Fruit fly (Drosophila melanogaster) whole organism, embryonic: ENCODE data around the gene CG9107.
A peak's percentile ranks its signal among the peaks of the same experiment; 100 is the strongest.

Experiments used
- Atf3 ChIP-seq: fragments of 200-800 bp; sonication (Bioruptor generic); optimal IDR thresholded peaks from 3 replicates; lab custom pipeline; 2016; ENCODE audit warnings: missing biosample characterization, missing genetic modification characterization
- Bdp1 ChIP-seq: fragments of 200-800 bp; sonication (Bioruptor generic); optimal IDR thresholded peaks from 3 replicates; lab custom pipeline; 2016; ENCODE audit warnings: missing biosample characterization, missing genetic modification characterization
- CG11398 ChIP-seq: fragments of 200-800 bp; sonication (Bioruptor generic); optimal IDR thresholded peaks from 2 replicates; lab custom pipeline; 2016; ENCODE audit warnings: missing biosample characterization, missing genetic modification characterization
- CG11696 ChIP-seq: fragments of 200-800 bp; sonication (Bioruptor generic); IDR thresholded peaks from 2 replicates; pipeline ENCODE4 v1.3.6; 2022; ENCODE audit warnings: missing biosample characterization, missing genetic modification characterization
- CG12104 ChIP-seq: fragments of 200-800 bp; sonication (Bioruptor generic); optimal IDR thresholded peaks from 3 replicates; lab custom pipeline; 2016; ENCODE audit warnings: missing biosample characterization, missing genetic modification characterization
- CG12155 ChIP-seq: fragments of 200-800 bp; sonication (Bioruptor generic); optimal IDR thresholded peaks from 3 replicates; lab custom pipeline; 2016; ENCODE audit warnings: missing biosample characterization, missing genetic modification characterization
- CG14441 ChIP-seq: fragments of 200-800 bp; sonication (Bioruptor generic); IDR thresholded peaks from 2 replicates; pipeline ENCODE4 v1.3.6; 2022; ENCODE audit warnings: missing biosample characterization, missing genetic modification characterization
- CG14965 ChIP-seq: fragments of 200-800 bp; sonication (Bioruptor generic); optimal IDR thresholded peaks from 2 replicates; lab custom pipeline; 2016; ENCODE audit warnings: missing biosample characterization, missing genetic modification characterization, borderline replicate concordance
- CG1647 ChIP-seq: fragments of 200-800 bp; sonication (Bioruptor generic); optimal IDR thresholded peaks from 3 replicates; lab custom pipeline; 2016; ENCODE audit warnings: missing biosample characterization, missing genetic modification characterization
- CG17328 ChIP-seq: fragments of 200-800 bp; sonication (Bioruptor generic); IDR thresholded peaks from 2 replicates; pipeline ENCODE4 v1.3.6; 2022; ENCODE audit warnings: missing biosample characterization, missing genetic modification characterization
- CG17802 ChIP-seq: fragments of 200-800 bp; sonication (Bioruptor generic); optimal IDR thresholded peaks from 2 replicates; lab custom pipeline; 2018; ENCODE audit warnings: missing biosample characterization, mild to moderate bottlenecking, missing genetic modification characterization, moderate library complexity
- CG2120 ChIP-seq: fragments of 200-800 bp; sonication (Bioruptor generic); optimal IDR thresholded peaks from 3 replicates; lab custom pipeline; 2016; ENCODE audit warnings: missing biosample characterization, missing genetic modification characterization
- CG32532 ChIP-seq: fragments of 200-800 bp; sonication (Bioruptor generic); IDR thresholded peaks from 2 replicates; pipeline ENCODE4 v1.3.6; 2022; ENCODE audit warnings: missing biosample characterization, missing genetic modification characterization
- CG3407 ChIP-seq: fragments of 200-800 bp; sonication (Bioruptor generic); optimal IDR thresholded peaks from 2 replicates; lab custom pipeline; 2018; ENCODE audit warnings: missing biosample characterization, mild to moderate bottlenecking, missing genetic modification characterization
- CG34422 ChIP-seq: fragments of 200-800 bp; sonication (Bioruptor generic); IDR thresholded peaks from 3 replicates; pipeline ENCODE4 v1.3.6; 2022; ENCODE audit warnings: missing biosample characterization, missing genetic modification characterization
- CG3995 ChIP-seq: fragments of 200-800 bp; sonication (Bioruptor generic); optimal IDR thresholded peaks from 3 replicates; lab custom pipeline; 2016; ENCODE audit warnings: missing biosample characterization, missing genetic modification characterization
- CG6175 ChIP-seq: fragments of 200-800 bp; sonication (Bioruptor generic); IDR thresholded peaks from 3 replicates; pipeline ENCODE4 v1.3.6; 2022; ENCODE audit warnings: missing biosample characterization, missing genetic modification characterization
- CG6654 ChIP-seq: fragments of 200-800 bp; sonication (Bioruptor generic); optimal IDR thresholded peaks from 2 replicates; lab custom pipeline; 2017; ENCODE audit warnings: missing biosample characterization, mild to moderate bottlenecking, missing genetic modification characterization
- CG7372 ChIP-seq: fragments of 200-800 bp; sonication (Bioruptor generic); IDR thresholded peaks from 2 replicates; pipeline ENCODE4 v1.3.6; 2022; ENCODE audit warnings: missing biosample characterization, missing genetic modification characterization
- CG8281 ChIP-seq: fragments of 200-800 bp; sonication (Bioruptor generic); optimal IDR thresholded peaks from 2 replicates; lab custom pipeline; 2018; ENCODE audit warnings: missing biosample characterization, mild to moderate bottlenecking, missing genetic modification characterization, moderate library complexity
- CG9437 ChIP-seq: fragments of 200-800 bp; sonication (Bioruptor generic); optimal IDR thresholded peaks from 2 replicates; lab custom pipeline; 2018; ENCODE audit warnings: missing biosample characterization, mild to moderate bottlenecking, missing genetic modification characterization
- CG9609 ChIP-seq: fragments of 200-800 bp; sonication (Bioruptor generic); optimal IDR thresholded peaks from 3 replicates; lab custom pipeline; 2016; ENCODE audit warnings: missing biosample characterization, missing genetic modification characterization
- Camta ChIP-seq: fragments of 200-800 bp; sonication (Bioruptor generic); optimal IDR thresholded peaks from 2 replicates; lab custom pipeline; 2016; ENCODE audit warnings: missing biosample characterization, missing genetic modification characterization
- CkIIα-i1 ChIP-seq: fragments of 200-800 bp; sonication (Bioruptor generic); IDR thresholded peaks from 2 replicates; pipeline ENCODE4 v1.3.6; 2022; ENCODE audit warnings: missing biosample characterization, missing genetic modification characterization
- Dip2 ChIP-seq: fragments of 200-800 bp; sonication (Bioruptor generic); IDR thresholded peaks from 2 replicates; pipeline ENCODE4 v1.3.6; 2022; ENCODE audit warnings: missing biosample characterization, missing genetic modification characterization
- Dip3 ChIP-seq: fragments of 200-800 bp; sonication (Bioruptor generic); optimal IDR thresholded peaks from 3 replicates; lab custom pipeline; 2016; ENCODE audit warnings: missing biosample characterization, missing genetic modification characterization
- Drgx ChIP-seq: fragments of 200-800 bp; sonication (Bioruptor generic); IDR thresholded peaks from 2 replicates; pipeline ENCODE4 v1.3.6; 2022; ENCODE audit warnings: missing biosample characterization, missing genetic modification characterization
- E2f2 ChIP-seq: fragments of 200-800 bp; sonication (Bioruptor generic); IDR thresholded peaks from 2 replicates; pipeline ENCODE4 v1.3.6; 2022; ENCODE audit warnings: missing biosample characterization, missing genetic modification characterization
- Jarid2 ChIP-seq: fragments of 200-800 bp; sonication (Bioruptor generic); optimal IDR thresholded peaks from 3 replicates; lab custom pipeline; 2017; ENCODE audit warnings: mild to moderate bottlenecking, missing biosample characterization, missing genetic modification reagents, missing genetic modification characterization
- MTF-1 ChIP-seq: fragments of 200-800 bp; sonication (Bioruptor generic); optimal IDR thresholded peaks from 2 replicates; lab custom pipeline; 2018; ENCODE audit warnings: missing biosample characterization, mild to moderate bottlenecking, missing genetic modification characterization, borderline replicate concordance
- NFAT ChIP-seq: fragments of 200-800 bp; sonication (Bioruptor generic); IDR thresholded peaks from 2 replicates; pipeline ENCODE4 v1.3.6; 2022; ENCODE audit warnings: missing biosample characterization, missing genetic modification characterization
- Stat92E ChIP-seq, 3 experiments: fragments of >200 bp in 2 of 3; fragments of 200-800 bp in 1 of 3; sonication (Bioruptor generic) in 1 of 3; optimal IDR thresholded peaks; 2 replicates each; lab custom pipeline; 2017 to 2019; ENCODE audit warnings: missing biosample characterization in 3 of 3, missing genetic modification characterization in 3 of 3, mild to moderate bottlenecking in 1 of 3, moderate library complexity in 1 of 3
- ase ChIP-seq: fragments of 200-800 bp; sonication (Bioruptor generic); IDR thresholded peaks from 3 replicates; pipeline ENCODE4 v1.3.6; 2022; ENCODE audit warnings: missing biosample characterization, missing genetic modification characterization
- bsh ChIP-seq, 2 experiments: fragments of 200-800 bp; sonication (Bioruptor generic); optimal IDR thresholded peaks; 2 replicates each; lab custom pipeline; 2017 to 2018; ENCODE audit warnings: mild to moderate bottlenecking in 2 of 2, missing biosample characterization in 2 of 2, missing genetic modification characterization in 2 of 2, moderate library complexity in 1 of 2
- cg ChIP-seq: fragments of 200-800 bp; sonication (Bioruptor generic); optimal IDR thresholded peaks from 3 replicates; lab custom pipeline; 2019; ENCODE audit warnings: missing biosample characterization, mild to moderate bottlenecking, missing genetic modification characterization, moderate library complexity
- crc ChIP-seq: fragments of 200-800 bp; sonication (Bioruptor generic); optimal IDR thresholded peaks from 2 replicates; lab custom pipeline; 2016; ENCODE audit warnings: missing biosample characterization, missing genetic modification characterization
- crol ChIP-seq: fragments of 200-800 bp; sonication (Bioruptor generic); IDR thresholded peaks from 2 replicates; pipeline ENCODE4 v1.3.6; 2022; ENCODE audit warnings: missing biosample characterization, missing genetic modification characterization
- da ChIP-seq: fragments of 200-800 bp; sonication (Bioruptor generic); optimal IDR thresholded peaks from 2 replicates; lab custom pipeline; 2016; ENCODE audit warnings: missing biosample characterization, missing genetic modification characterization
- dan ChIP-seq: fragments of 200-800 bp; sonication (Bioruptor generic); IDR thresholded peaks from 2 replicates; pipeline ENCODE4 v1.3.6; 2022; ENCODE audit warnings: missing biosample characterization, missing genetic modification characterization
- danr ChIP-seq: fragments of 200-800 bp; sonication (Bioruptor generic); IDR thresholded peaks from 2 replicates; pipeline ENCODE4 v1.3.6; 2022; ENCODE audit warnings: missing biosample characterization, missing genetic modification characterization
- disco-r ChIP-seq: fragments of 200-800 bp; sonication (Bioruptor generic); optimal IDR thresholded peaks from 2 replicates; lab custom pipeline; 2016; ENCODE audit warnings: missing biosample characterization, missing genetic modification characterization
- fd96Cb ChIP-seq: fragments of 200-800 bp; sonication (Bioruptor generic); optimal IDR thresholded peaks from 2 replicates; lab custom pipeline; 2018; ENCODE audit warnings: missing biosample characterization, mild to moderate bottlenecking, missing genetic modification characterization, moderate library complexity
- insv ChIP-seq, 2 experiments: fragments of 200-800 bp; sonication (Bioruptor generic); optimal IDR thresholded peaks; 3 replicates each; lab custom pipeline; 2016 to 2018; ENCODE audit warnings: missing biosample characterization in 2 of 2, missing genetic modification characterization in 2 of 2
- mam ChIP-seq: fragments of 200-800 bp; sonication (Bioruptor generic); optimal IDR thresholded peaks from 3 replicates; lab custom pipeline; 2016; ENCODE audit warnings: missing biosample characterization, missing genetic modification characterization
- sc ChIP-seq, 3 experiments: fragments of >200 bp in 2 of 3; fragments of 200-800 bp in 1 of 3; sonication (Bioruptor generic) in 1 of 3; optimal IDR thresholded peaks; 2 replicates in 2 of 3; 3 replicates in 1 of 3; lab custom pipeline; 2017; ENCODE audit warnings: mild to moderate bottlenecking in 1 of 3, missing biosample characterization in 1 of 3, missing genetic modification characterization in 1 of 3, missing genetic modification reagents in 1 of 3
- scrt ChIP-seq: fragments of 200-800 bp; sonication (Bioruptor generic); optimal IDR thresholded peaks from 2 replicates; lab custom pipeline; 2018; ENCODE audit warnings: missing biosample characterization, mild to moderate bottlenecking, missing genetic modification characterization, moderate library complexity
- sim ChIP-seq: fragments of 200-800 bp; sonication (Bioruptor generic); IDR thresholded peaks from 2 replicates; pipeline ENCODE4 v1.3.6; 2022; ENCODE audit warnings: missing biosample characterization, missing genetic modification characterization
- sima ChIP-seq: fragments of 200-800 bp; sonication (Bioruptor generic); optimal IDR thresholded peaks from 2 replicates; lab custom pipeline; 2016; ENCODE audit warnings: missing biosample characterization, missing genetic modification characterization
- tup ChIP-seq: fragments of 200-800 bp; sonication (Bioruptor generic); optimal IDR thresholded peaks from 2 replicates; lab custom pipeline; 2016; ENCODE audit warnings: missing biosample characterization, mild to moderate bottlenecking, missing genetic modification characterization, moderate library complexity
- wdn ChIP-seq: fragments of 200-800 bp; sonication (Bioruptor generic); IDR thresholded peaks from 2 replicates; pipeline ENCODE4 v1.3.6; 2022; ENCODE audit warnings: missing biosample characterization, missing genetic modification characterization

Gene CG9107

DNA sequence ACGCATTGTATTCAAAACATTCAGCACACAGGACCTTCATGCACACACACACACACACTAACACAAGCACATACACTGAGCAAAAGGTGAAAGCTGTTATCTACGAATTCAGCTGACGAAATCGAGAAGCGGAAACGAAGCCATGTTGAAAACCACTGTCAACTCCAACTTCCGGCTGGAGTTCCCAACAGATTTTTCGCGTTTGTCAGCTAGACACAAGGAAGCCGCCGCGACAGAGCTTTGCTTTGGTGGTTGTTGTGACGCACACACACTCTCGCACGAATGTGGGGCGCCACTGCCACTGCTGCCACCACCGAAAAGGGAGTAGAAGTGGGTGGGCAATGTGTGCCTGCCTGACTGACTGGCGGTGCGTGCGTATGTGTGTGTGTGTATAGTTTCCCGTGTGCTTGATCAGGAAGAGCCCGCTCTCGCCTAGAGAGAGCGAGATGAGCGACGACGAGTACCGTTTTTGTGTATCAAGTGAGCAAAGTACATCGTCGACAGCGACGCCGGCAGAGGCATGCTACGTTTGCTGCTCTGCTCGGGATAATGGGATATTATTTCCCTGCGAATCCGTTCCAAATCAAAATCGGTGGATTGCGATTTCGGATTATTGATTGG, 26.6 kb downstream of the CG9107 start (continued):
- TF ChIP-seq Dip2 (GFP tag; lab: Robert Waterston, UW) (no peak), CG6654 (no peak), crol (GFP tag; lab: Robert Waterston, UW) (no peak), CG14965 (GFP tag; lab: Kevin White, UChicago) (no peak), CG34422 (GFP tag; lab: Robert Waterston, UW) (no peak), dan (GFP tag; lab: Robert Waterston, UW) (no peak), CG3407 (GFP tag; lab: Kevin White, UChicago) (peak; percentile 51), sima (GFP tag; lab: Kevin White, UChicago) (no peak), da (GFP tag; lab: Kevin White, UChicago) (no peak), CG14441 (GFP tag; lab: Robert Waterston, UW) (0 out of 2 replicates have a peak, but pooled peaks have one; percentile 8), crc (GFP tag; lab: Kevin White, UChicago) (no peak), CG9609 (GFP tag; lab: Kevin White, UChicago) (no peak), CG8281 (tag; lab: Kevin White, UChicago) (peak; percentile 33), E2f2 (GFP tag; lab: Robert Waterston, UW) (peak; percentile 15; the same call in 1 of the 2 replicates), Jarid2 (GFP tag; lab: Kevin White, UChicago) (peak; percentile 60), sc (optimal IDR thresholded peaks at IDR 0.05; lab: Kevin White, UChicago) (no peak), sc (GFP tag; optimal IDR thresholded peaks at IDR 0.05; lab: Kevin White, UChicago) (no peak), CG7372 (GFP tag; lab: Robert Waterston, UW) (no peak), Camta (GFP tag; lab: Kevin White, UChicago) (no peak), CG3995 (no peak), NFAT (GFP tag; lab: Robert Waterston, UW) (0 out of 2 replicates have a peak, but pooled peaks have one; percentile 11), insv (GFP tag; optimal IDR thresholded peaks at IDR 0.05; lab: Kevin White, UChicago) (peak in 1 of 2 experiments; percentile 49), disco-r (no peak), MTF-1 (peak; percentile 72), CG11398 (GFP tag; lab: Kevin White, UChicago) (no peak), scrt (GFP tag; lab: Kevin White, UChicago) (peak; percentile 70), sim (no peak), CG12104 (GFP tag; lab: Kevin White, UChicago) (no peak), CG9437 (peak; percentile 6), bsh (GFP tag; optimal IDR thresholded peaks at IDR 0.05; lab: Kevin White, UChicago) (peak; percentile 13 to 56), CG12155 (GFP tag; lab: Kevin White, UChicago) (no peak), Drgx (GFP tag; lab: Robert Waterston, UW) (no peak), CG17328 (GFP tag; lab: Robert Waterston, UW) (peak; percentile 26; the same call in 1 of the 2 replicates), tup (GFP tag; lab: Kevin White, UChicago) (no peak), danr (GFP tag; lab: Robert Waterston, UW) (no peak), CG2120 (GFP tag; lab: Kevin White, UChicago) (no peak), CkIIα-i1 (no peak), ase (GFP tag; lab: Robert Waterston, UW) (no peak), CG17802 (tag; lab: Kevin White, UChicago) (no peak), CG6175 (GFP tag; lab: Robert Waterston, UW) (0 out of 3 replicates have a peak, but pooled peaks have one; percentile 37), Bdp1 (GFP tag; lab: Kevin White, UChicago) (no peak), wdn (no peak), Stat92E (GFP tag; optimal IDR thresholded peaks at IDR 0.05; lab: Kevin White, UChicago) (no peak), CG32532 (GFP tag; lab: Robert Waterston, UW) (0 out of 2 replicates have a peak, but pooled peaks have one; percentile 12), cg (GFP tag; lab: Kevin White, UChicago) (peak; percentile 63), fd96Cb (tag; lab: Kevin White, UChicago) (peak; percentile 10), mam (GFP tag; lab: Kevin White, UChicago) (no peak), Dip3 (GFP tag; lab: Kevin White, UChicago) (peak; percentile 14), CG1647 (no peak), CG11696 (GFP tag; lab: Robert Waterston, UW) (no peak), Atf3 (no peak)
